Worm (Caenorhabditis elegans): Measurements from ENCODE around the gene pqn-71.

ce11 chrV:15471029-15471428, 5.6 kb downstream of the pqn-71 start, which contains the start of gene dpf-1:
- TF ChIP-seq ama-1 (optimal IDR thresholded peaks at IDR 0.05) (no peak), sea-1 (GFP tag; conservative IDR thresholded peaks at IDR 0.05) (no peak), ceh-13 (GFP tag; optimal IDR thresholded peaks at IDR 0.05) (no peak), scrt-1 (GFP tag; IDR thresholded peaks at IDR 0.05) (no peak), aly-1 (tag; optimal IDR thresholded peaks at IDR 0.05) (no peak), flt-1 (GFP tag; IDR thresholded peaks at IDR 0.05) (no peak), tbx-11 (GFP tag; IDR thresholded peaks at IDR 0.05) (no peak)

Measured in whole organism, early embryonic.